Fruit fly (Drosophila melanogaster) whole organism, embryonic: ENCODE measurements around the gene CG8671.

Experiments used
- ATbp ChIP-seq: fragments of 200-800 bp; sonication (Bioruptor generic); optimal IDR thresholded peaks from 2 replicates; lab custom pipeline; 2017; ENCODE audit warnings: missing biosample characterization, mild to moderate bottlenecking, missing genetic modification characterization, missing genetic modification reagents
- Aef1 ChIP-seq: fragments of 200-800 bp; sonication (Bioruptor generic); IDR thresholded peaks from 3 replicates; pipeline ENCODE4 v1.3.6; 2022; ENCODE audit warnings: missing biosample characterization, missing genetic modification characterization
- CG10462 ChIP-seq: fragments of 200-800 bp; sonication (Bioruptor generic); optimal IDR thresholded peaks from 2 replicates; lab custom pipeline; 2016; ENCODE audit warnings: missing biosample characterization, missing genetic modification characterization
- CG10979 ChIP-seq: fragments of 200-800 bp; sonication (Bioruptor generic); optimal IDR thresholded peaks from 2 replicates; lab custom pipeline; 2018; ENCODE audit warnings: missing biosample characterization, mild to moderate bottlenecking, missing genetic modification characterization, moderate library complexity
- CG11695 ChIP-seq: fragments of 200-800 bp; sonication (Bioruptor generic); IDR thresholded peaks from 3 replicates; pipeline ENCODE4 v1.3.6; 2022; ENCODE audit warnings: missing biosample characterization, missing genetic modification characterization
- CG11696 ChIP-seq: fragments of 200-800 bp; sonication (Bioruptor generic); IDR thresholded peaks from 2 replicates; pipeline ENCODE4 v1.3.6; 2022; ENCODE audit warnings: missing biosample characterization, missing genetic modification characterization
- CG12155 ChIP-seq: fragments of 200-800 bp; sonication (Bioruptor generic); optimal IDR thresholded peaks from 3 replicates; lab custom pipeline; 2016; ENCODE audit warnings: missing biosample characterization, missing genetic modification characterization
- CG12299 ChIP-seq: fragments of 200-800 bp; sonication (Bioruptor generic); optimal IDR thresholded peaks from 2 replicates; lab custom pipeline; 2018; ENCODE audit warnings: missing biosample characterization, mild to moderate bottlenecking, missing genetic modification characterization
- CG12942 ChIP-seq: fragments of 200-800 bp; sonication (Bioruptor generic); optimal IDR thresholded peaks from 3 replicates; lab custom pipeline; 2016; ENCODE audit warnings: missing biosample characterization, missing genetic modification characterization
- CG13775 ChIP-seq: fragments of 200-800 bp; sonication (Bioruptor generic); optimal IDR thresholded peaks from 3 replicates; lab custom pipeline; 2017; ENCODE audit warnings: missing biosample characterization, mild to moderate bottlenecking, missing genetic modification characterization
- CG15514 ChIP-seq: fragments of 200-800 bp; sonication (Bioruptor generic); optimal IDR thresholded peaks from 3 replicates; lab custom pipeline; 2017; ENCODE audit warnings: missing biosample characterization, missing genetic modification characterization, mild to moderate bottlenecking, moderate library complexity, missing genetic modification reagents
- CG1647 ChIP-seq: fragments of 200-800 bp; sonication (Bioruptor generic); optimal IDR thresholded peaks from 3 replicates; lab custom pipeline; 2016; ENCODE audit warnings: missing biosample characterization, missing genetic modification characterization
- CG1792 ChIP-seq: fragments of 200-800 bp; sonication (Bioruptor generic); optimal IDR thresholded peaks from 2 replicates; lab custom pipeline; 2016; ENCODE audit warnings: missing biosample characterization, missing genetic modification characterization
- CG18476 ChIP-seq: fragments of 200-800 bp; sonication (Bioruptor generic); optimal IDR thresholded peaks from 2 replicates; lab custom pipeline; 2016; ENCODE audit warnings: missing biosample characterization, mild to moderate bottlenecking, missing genetic modification characterization
- CG31388 ChIP-seq: fragments of 200-800 bp; sonication (Bioruptor generic); optimal IDR thresholded peaks from 2 replicates; lab custom pipeline; 2016; ENCODE audit warnings: missing biosample characterization, missing genetic modification characterization
- CG32767 ChIP-seq: fragments of 200-800 bp; sonication (Bioruptor generic); IDR thresholded peaks from 2 replicates; pipeline ENCODE4 v1.3.6; 2022; ENCODE audit warnings: missing biosample characterization, missing genetic modification characterization
- CG33213 ChIP-seq: fragments of 200-800 bp; sonication (Bioruptor generic); optimal IDR thresholded peaks from 3 replicates; lab custom pipeline; 2016; ENCODE audit warnings: missing biosample characterization, missing genetic modification characterization
- CG34422 ChIP-seq: fragments of 200-800 bp; sonication (Bioruptor generic); IDR thresholded peaks from 3 replicates; pipeline ENCODE4 v1.3.6; 2022; ENCODE audit warnings: missing biosample characterization, missing genetic modification characterization
- CG3995 ChIP-seq: fragments of 200-800 bp; sonication (Bioruptor generic); optimal IDR thresholded peaks from 3 replicates; lab custom pipeline; 2016; ENCODE audit warnings: missing biosample characterization, missing genetic modification characterization
- CG4854 ChIP-seq: fragments of 200-800 bp; sonication (Bioruptor generic); optimal IDR thresholded peaks from 2 replicates; lab custom pipeline; 2016; ENCODE audit warnings: missing biosample characterization, missing genetic modification characterization, inconsistent platforms
- CG5953 ChIP-seq: fragments of 200-800 bp; sonication (Bioruptor generic); IDR thresholded peaks from 2 replicates; pipeline ENCODE4 v1.3.6; 2022; ENCODE audit warnings: missing biosample characterization, missing genetic modification characterization
- CG6254 ChIP-seq: fragments of 200-800 bp; sonication (Bioruptor generic); optimal IDR thresholded peaks from 3 replicates; lab custom pipeline; 2017; ENCODE audit warnings: mild to moderate bottlenecking, missing biosample characterization, missing genetic modification reagents, missing genetic modification characterization
- CrebB ChIP-seq: fragments of 200-800 bp; sonication (Bioruptor generic); optimal IDR thresholded peaks from 3 replicates; lab custom pipeline; 2018; ENCODE audit warnings: missing biosample characterization, mild to moderate bottlenecking, missing genetic modification characterization
- Dfd ChIP-seq, 2 experiments: fragments of >200 bp; optimal IDR thresholded peaks; 2 replicates each; lab custom pipeline; 2017; ENCODE audit warnings: missing biosample characterization in 2 of 2, missing genetic modification characterization in 2 of 2
- Ets65A ChIP-seq: fragments of 200-800 bp; sonication (Bioruptor generic); peaks from one replicate; lab custom pipeline; 2016; ENCODE audit warnings: missing biosample characterization, missing genetic modification characterization
- GATAe ChIP-seq: fragments of 200-800 bp; sonication (Bioruptor generic); conservative IDR thresholded peaks from 2 replicates; pipeline ENCODE4 v1.3.6; 2022; ENCODE audit warnings: missing biosample characterization, missing genetic modification characterization
- Gug ChIP-seq: fragments of 200-800 bp; sonication (Bioruptor generic); IDR thresholded peaks from 4 replicates; pipeline ENCODE4 v1.3.6; 2022; ENCODE audit warnings: missing biosample characterization, missing genetic modification characterization
- HLH3B ChIP-seq: fragments of 200-800 bp; sonication (Bioruptor generic); IDR thresholded peaks from 2 replicates; pipeline ENCODE4 v1.3.6; 2022; ENCODE audit warnings: missing biosample characterization, missing genetic modification characterization
- HmgZ ChIP-seq: fragments of 200-800 bp; sonication (Bioruptor generic); optimal IDR thresholded peaks from 2 replicates; lab custom pipeline; 2018; ENCODE audit warnings: missing biosample characterization, mild to moderate bottlenecking, missing genetic modification characterization
- Hmx ChIP-seq: fragments of 200-800 bp; sonication (Bioruptor generic); optimal IDR thresholded peaks from 2 replicates; lab custom pipeline; 2016; ENCODE audit warnings: missing biosample characterization, missing genetic modification characterization
- Nf-YA ChIP-seq: fragments of 200-800 bp; sonication (Bioruptor generic); IDR thresholded peaks from 2 replicates; pipeline ENCODE4 v1.3.6; 2022; ENCODE audit warnings: missing biosample characterization, missing genetic modification characterization
- Ravus ChIP-seq: fragments of 200-800 bp; sonication (Bioruptor generic); IDR thresholded peaks from 2 replicates; pipeline ENCODE4 v1.3.6; 2022; ENCODE audit warnings: missing biosample characterization, missing genetic modification characterization
- Sox102F ChIP-seq: fragments of 200-800 bp; sonication (Bioruptor generic); optimal IDR thresholded peaks from 2 replicates; lab custom pipeline; 2018; ENCODE audit warnings: missing biosample characterization, mild to moderate bottlenecking, missing genetic modification characterization, moderate library complexity
- Sry-δ ChIP-seq: fragments of 200-800 bp; sonication (Bioruptor generic); optimal IDR thresholded peaks from 2 replicates; lab custom pipeline; 2016; ENCODE audit warnings: missing biosample characterization, missing genetic modification characterization
- Stat92E ChIP-seq, 3 experiments: fragments of >200 bp in 2 of 3; fragments of 200-800 bp in 1 of 3; sonication (Bioruptor generic) in 1 of 3; optimal IDR thresholded peaks; 2 replicates each; lab custom pipeline; 2017 to 2019; ENCODE audit warnings: missing biosample characterization in 3 of 3, missing genetic modification characterization in 3 of 3, mild to moderate bottlenecking in 1 of 3, moderate library complexity in 1 of 3
- abd-A ChIP-seq: fragments of 200-800 bp; sonication (Bioruptor generic); optimal IDR thresholded peaks from 3 replicates; lab custom pipeline; 2019; ENCODE audit warnings: missing biosample characterization, mild to moderate bottlenecking, missing genetic modification characterization, moderate library complexity
- aop ChIP-seq: fragments of 200-800 bp; sonication (Bioruptor generic); IDR thresholded peaks from 2 replicates; pipeline ENCODE4 v1.3.6; 2022; ENCODE audit warnings: missing biosample characterization, missing genetic modification characterization
- crc ChIP-seq: fragments of 200-800 bp; sonication (Bioruptor generic); optimal IDR thresholded peaks from 2 replicates; lab custom pipeline; 2016; ENCODE audit warnings: missing biosample characterization, missing genetic modification characterization
- knrl ChIP-seq: fragments of 200-800 bp; sonication (Bioruptor generic); IDR thresholded peaks from 3 replicates; pipeline ENCODE4 v1.3.6; 2022; ENCODE audit warnings: missing biosample characterization, missing genetic modification characterization; ENCODE audit not compliant: partially characterized antibody
- lov ChIP-seq, 2 experiments: fragments of 200-800 bp in 1 of 2; fragments of >200 bp in 1 of 2; sonication (Bioruptor generic) in 1 of 2; IDR thresholded peaks in 1 of 2; optimal IDR thresholded peaks in 1 of 2; 2 replicates in 1 of 2; 3 replicates in 1 of 2; pipeline versions ENCODE4 v1.3.6 to Lab custom; 2017 to 2022; ENCODE audit warnings: missing biosample characterization in 1 of 2, missing genetic modification characterization in 1 of 2
- nerfin-1 ChIP-seq: fragments of 200-800 bp; sonication (Bioruptor generic); optimal IDR thresholded peaks from 3 replicates; lab custom pipeline; 2019; ENCODE audit warnings: missing biosample characterization, mild to moderate bottlenecking, missing genetic modification characterization, moderate library complexity
- org-1 ChIP-seq: fragments of 200-800 bp; sonication (Bioruptor generic); optimal IDR thresholded peaks from 2 replicates; lab custom pipeline; 2017; ENCODE audit warnings: missing biosample characterization, missing genetic modification characterization
- pb ChIP-seq: fragments of 200-800 bp; sonication (Bioruptor generic); optimal IDR thresholded peaks from 3 replicates; lab custom pipeline; 2016; ENCODE audit warnings: missing biosample characterization, missing genetic modification characterization
- prd ChIP-seq, 3 experiments: fragments of >200 bp in 2 of 3; fragments of 200-800 bp in 1 of 3; sonication (Bioruptor generic) in 1 of 3; optimal IDR thresholded peaks in 2 of 3; IDR thresholded peaks in 1 of 3; 2 replicates in 2 of 3; 3 replicates in 1 of 3; pipeline versions ENCODE4 v1.3.6 to Lab custom; 2017 to 2022; ENCODE audit warnings: missing biosample characterization in 1 of 3, missing genetic modification characterization in 1 of 3
- pros ChIP-seq: fragments of 200-800 bp; sonication (Bioruptor generic); optimal IDR thresholded peaks from 3 replicates; lab custom pipeline; 2019; ENCODE audit warnings: missing biosample characterization, mild to moderate bottlenecking, missing genetic modification characterization, moderate library complexity
- ro ChIP-seq: fragments of 200-800 bp; sonication (Bioruptor generic); IDR thresholded peaks from 2 replicates; pipeline ENCODE4 v1.3.6; 2022; ENCODE audit warnings: missing biosample characterization, missing genetic modification characterization
- tin ChIP-seq: fragments of 200-800 bp; sonication (Bioruptor generic); optimal IDR thresholded peaks from 3 replicates; lab custom pipeline; 2016; ENCODE audit warnings: missing biosample characterization, missing genetic modification characterization
- tll ChIP-seq, 2 experiments: fragments of 200-800 bp in 1 of 2; fragments of >200 bp in 1 of 2; sonication (Bioruptor generic) in 1 of 2; optimal IDR thresholded peaks; 2 replicates each; lab custom pipeline; 2017 to 2019; ENCODE audit warnings: missing biosample characterization in 2 of 2, missing genetic modification characterization in 2 of 2, mild to moderate bottlenecking in 1 of 2, moderate library complexity in 1 of 2
- tx ChIP-seq: fragments of 200-800 bp; sonication (Bioruptor generic); optimal IDR thresholded peaks from 2 replicates; lab custom pipeline; 2016; ENCODE audit warnings: missing biosample characterization, missing genetic modification characterization

Gene CG8671

dm6 chr2L:21250519-21251336 is 12.0 kb upstream of the CG8671 start (continued):
- TF ChIP-seq prd (optimal IDR thresholded peaks at IDR 0.05; lab: Kevin White, UChicago), result no peak
- TF ChIP-seq prd (GFP tag; IDR thresholded peaks at IDR 0.05; lab: Robert Waterston, UW), result no peak
- TF ChIP-seq pb (GFP tag; lab: Kevin White, UChicago), result no peak
- no peak for TF ChIP-seq CG12942
- TF ChIP-seq abd-A, result peak; percentile 91
- TF ChIP-seq tx (GFP tag; lab: Kevin White, UChicago), result no peak
- no peak for TF ChIP-seq tin (GFP tag; lab: Kevin White, UChicago)
- TF ChIP-seq org-1 (GFP tag; lab: Kevin White, UChicago), result no peak
- TF ChIP-seq Nf-YA (GFP tag; lab: Robert Waterston, UW), result no peak
- TF ChIP-seq CG10979 (tag; lab: Kevin White, UChicago), result no peak
- no peak for TF ChIP-seq lov (optimal IDR thresholded peaks at IDR 0.05; lab: Kevin White, UChicago)
- no peak; the same call in 2 of the 3 replicates for TF ChIP-seq lov (GFP tag; IDR thresholded peaks at IDR 0.05; lab: Robert Waterston, UW)
- no peak for TF ChIP-seq CG33213
- no peak for TF ChIP-seq CG12299 (tag; lab: Kevin White, UChicago)
- TF ChIP-seq ro (GFP tag; lab: Robert Waterston, UW), result no peak
- TF ChIP-seq HmgZ (tag; lab: Kevin White, UChicago), result peak; percentile 24
- no peak for TF ChIP-seq CG6254 (GFP tag; lab: Kevin White, UChicago)
- no peak for TF ChIP-seq ATbp (GFP tag; lab: Kevin White, UChicago)
- TF ChIP-seq aop (GFP tag; lab: Robert Waterston, UW), result no peak
- TF ChIP-seq Hmx (GFP tag; lab: Kevin White, UChicago), result no peak
- TF ChIP-seq CG18476 (GFP tag; lab: Kevin White, UChicago), result no peak
- TF ChIP-seq Stat92E (GFP tag; optimal IDR thresholded peaks at IDR 0.05; lab: Kevin White, UChicago), result no peak
- TF ChIP-seq CG1792 (GFP tag; lab: Kevin White, UChicago), result no peak
- no peak for TF ChIP-seq CrebB (tag; lab: Kevin White, UChicago)
- no peak for TF ChIP-seq CG34422
- TF ChIP-seq Gug (GFP tag; lab: Robert Waterston, UW), result no peak
- peak in 1 of 2 experiments; percentile 25 for TF ChIP-seq tll (GFP tag; optimal IDR thresholded peaks at IDR 0.05; lab: Kevin White, UChicago)
- no peak for TF ChIP-seq Dfd (GFP tag; optimal IDR thresholded peaks at IDR 0.05; lab: Kevin White, UChicago)
- TF ChIP-seq CG3995, result no peak
- no peak for TF ChIP-seq Ravus (GFP tag; lab: Robert Waterston, UW)
- no peak; the same call in 1 of the 2 replicates for TF ChIP-seq HLH3B (GFP tag; lab: Robert Waterston, UW)
- peak; percentile 72 for TF ChIP-seq CG12155 (GFP tag; lab: Kevin White, UChicago)
- no peak for TF ChIP-seq GATAe
- no peak for TF ChIP-seq CG11696 (GFP tag; lab: Robert Waterston, UW)
- TF ChIP-seq Sox102F (GFP tag; lab: Kevin White, UChicago), result no peak
- no peak for TF ChIP-seq Ets65A (GFP tag; lab: Kevin White, UChicago)
- no peak for TF ChIP-seq CG13775 (GFP tag; lab: Kevin White, UChicago)
- no peak for TF ChIP-seq crc (GFP tag; lab: Kevin White, UChicago)
- TF ChIP-seq CG11695 (GFP tag; lab: Robert Waterston, UW), result no peak; the same call in 2 of the 3 replicates
- peak; percentile 8 for TF ChIP-seq nerfin-1 (tag; lab: Kevin White, UChicago)
- TF ChIP-seq CG10462 (GFP tag; lab: Kevin White, UChicago), result no peak
- TF ChIP-seq CG1647, result no peak
- no peak for TF ChIP-seq CG31388 (GFP tag; lab: Kevin White, UChicago)
- no peak for TF ChIP-seq CG15514 (GFP tag; lab: Kevin White, UChicago)
- no peak; the same call in 2 of the 3 replicates for TF ChIP-seq Aef1
- TF ChIP-seq Sry-δ (GFP tag; lab: Kevin White, UChicago), result peak; percentile 19
- TF ChIP-seq CG5953, result no peak
- TF ChIP-seq knrl, result no peak
- peak; percentile 63; the same call in 1 of the 2 replicates for TF ChIP-seq CG32767 (GFP tag; lab: Robert Waterston, UW)
- TF ChIP-seq CG4854, result no peak
- TF ChIP-seq pros (GFP tag; lab: Kevin White, UChicago), result peak; percentile 96
